Fruit fly (Drosophila melanogaster): ENCODE results near the gene CG16711.

CG16711 gene

dm6 chr3L:9690798-9691475 is 13.2 kb upstream of the CG16711 start (continued):
- TF ChIP-seq CG7839 (tag; optimal IDR thresholded peaks at IDR 0.05) (peak; percentile 64), fd64A (GFP tag; optimal IDR thresholded peaks at IDR 0.05) (no peak), CG8478 (optimal IDR thresholded peaks at IDR 0.05) (no peak), Hr3 (GFP tag; optimal IDR thresholded peaks at IDR 0.05) (peak; percentile 29), Rfx (GFP tag; IDR thresholded peaks at IDR 0.05) (peak; percentile 41), Ada2b (GFP tag; IDR thresholded peaks at IDR 0.05) (0 out of 2 replicates have a peak, but pooled peaks have one; percentile 26), Sry-δ (GFP tag; optimal IDR thresholded peaks at IDR 0.05) (no peak), sim (GFP tag; IDR thresholded peaks at IDR 0.05) (no peak), CG6272 (GFP tag; IDR thresholded peaks at IDR 0.05) (no peak), grau (tag; optimal IDR thresholded peaks at IDR 0.05) (peak; percentile 91), Tbp (GFP tag; optimal IDR thresholded peaks at IDR 0.05) (no peak), dm (GFP tag; optimal IDR thresholded peaks at IDR 0.05) (no peak), CG7786 (GFP tag; optimal IDR thresholded peaks at IDR 0.05) (peak; percentile 28), wor (GFP tag; IDR thresholded peaks at IDR 0.05) (no peak), CG16863 (GFP tag; optimal IDR thresholded peaks at IDR 0.05) (no peak), odd (GFP tag; optimal IDR thresholded peaks at IDR 0.05) (no peak), CG5180 (GFP tag; optimal IDR thresholded peaks at IDR 0.05) (no peak), cad (GFP tag; optimal IDR thresholded peaks at IDR 0.05) (no peak), CG15011 (GFP tag; optimal IDR thresholded peaks at IDR 0.05) (no peak), CG17328 (GFP tag; IDR thresholded peaks at IDR 0.05) (no peak), abd-A (tag; optimal IDR thresholded peaks at IDR 0.05) (no peak), crol (GFP tag; IDR thresholded peaks at IDR 0.05) (peak; percentile 65), HmgZ (tag; optimal IDR thresholded peaks at IDR 0.05) (no peak), CG10979 (tag; optimal IDR thresholded peaks at IDR 0.05) (no peak), Nf-YB (GFP tag; optimal IDR thresholded peaks at IDR 0.05) (no peak), Ravus (GFP tag; IDR thresholded peaks at IDR 0.05) (no peak), Asciz (GFP tag; optimal IDR thresholded peaks at IDR 0.05) (no peak), CG1792 (GFP tag; optimal IDR thresholded peaks at IDR 0.05) (no peak), Scr (GFP tag; IDR thresholded peaks at IDR 0.05; ENCODE audit: partially characterized antibody) (no peak), CG15514 (GFP tag; optimal IDR thresholded peaks at IDR 0.05) (peak; percentile 12), sna (GFP tag; IDR thresholded peaks at IDR 0.05; ENCODE audit: partially characterized antibody) (no peak), Dek (tag; optimal IDR thresholded peaks at IDR 0.05) (peak; percentile 45), CG12104 (GFP tag; optimal IDR thresholded peaks at IDR 0.05) (peak; percentile 9), gsb-n (tag; optimal IDR thresholded peaks at IDR 0.05) (no peak), CG9215 (GFP tag; IDR thresholded peaks at IDR 0.05) (no peak), Side (GFP tag; optimal IDR thresholded peaks at IDR 0.05) (peak; percentile 5), NfI (GFP tag; optimal IDR thresholded peaks at IDR 0.05) (no peak), CG30431 (GFP tag; optimal IDR thresholded peaks at IDR 0.05) (no peak), CG17802 (tag; optimal IDR thresholded peaks at IDR 0.05) (no peak), tna (GFP tag; IDR thresholded peaks at IDR 0.05; ENCODE audit: partially characterized antibody) (no peak), slou (GFP tag; optimal IDR thresholded peaks at IDR 0.05) (no peak), trh (GFP tag; optimal IDR thresholded peaks at IDR 0.05) (no peak), Abd-B (GFP tag; optimal IDR thresholded peaks at IDR 0.05) (no peak), nom (GFP tag; optimal IDR thresholded peaks at IDR 0.05) (no peak), CG10366 (GFP tag; IDR thresholded peaks at IDR 0.05) (no peak), Lim3 (GFP tag; IDR thresholded peaks at IDR 0.05) (no peak), D19B (GFP tag; optimal IDR thresholded peaks at IDR 0.05) (peak; percentile 39), ham (GFP tag; IDR thresholded peaks at IDR 0.05) (no peak), CG14965 (GFP tag; optimal IDR thresholded peaks at IDR 0.05; ENCODE audit: borderline replicate concordance) (no peak), nerfin-2 (GFP tag; IDR thresholded peaks at IDR 0.05; ENCODE audit: partially characterized antibody) (no peak), twi (tag; optimal IDR thresholded peaks at IDR 0.05) (no peak)

Data from whole organism, embryonic.